Fruit fly (Drosophila melanogaster) whole organism, wandering third instar larva: ENCODE data around the gene dbo.
A peak's percentile ranks its signal among the peaks of the same experiment; 100 is the strongest.

Source experiments
- Abd-B ChIP-seq: fragments of >200 bp; optimal IDR thresholded peaks from 2 replicates; lab custom pipeline; 2017; ENCODE audit warnings: missing biosample characterization, missing genetic modification characterization
- CrebA ChIP-seq: fragments of 200-800 bp; sonication (Bioruptor generic); optimal IDR thresholded peaks from 2 replicates; lab custom pipeline; 2016; ENCODE audit warnings: missing biosample characterization, mild to moderate bottlenecking, missing genetic modification characterization, borderline replicate concordance
- Dfd ChIP-seq: fragments of >200 bp; optimal IDR thresholded peaks from 2 replicates; lab custom pipeline; 2017; ENCODE audit warnings: missing biosample characterization, missing genetic modification characterization
- Dif ChIP-seq: fragments of 200-275, 200-300 bp; sonication (Bioruptor generic); optimal IDR thresholded peaks from 2 replicates; lab custom pipeline; 2018; ENCODE audit warnings: missing biosample characterization, missing genetic modification characterization; ENCODE audit not compliant: partially characterized antibody
- GATAd ChIP-seq: sonication (Bioruptor generic); optimal IDR thresholded peaks from 2 replicates; lab custom pipeline; 2016; ENCODE audit warnings: missing biosample characterization, missing genetic modification characterization
- HLH106 ChIP-seq: fragments of 200-800 bp; optimal IDR thresholded peaks from 3 replicates; lab custom pipeline; 2019; ENCODE audit warnings: missing biosample characterization, mild to moderate bottlenecking, missing genetic modification characterization, moderate library complexity
- Hr78 ChIP-seq: fragments of >200 bp; optimal IDR thresholded peaks from 2 replicates; lab custom pipeline; 2017; ENCODE audit warnings: missing biosample characterization, missing genetic modification characterization
- Hr83 ChIP-seq: fragments of 200-300 bp; sonication (Bioruptor generic); optimal IDR thresholded peaks from 2 replicates; lab custom pipeline; 2016; ENCODE audit warnings: missing biosample characterization, mild to moderate bottlenecking, missing genetic modification characterization, moderate library complexity; ENCODE audit not compliant: poor library complexity, severe bottlenecking
- Jra ChIP-seq: sonication (Bioruptor generic); optimal IDR thresholded peaks from 2 replicates; lab custom pipeline; 2016; ENCODE audit warnings: missing biosample characterization, missing genetic modification characterization
- Mio ChIP-seq: sonication (Bioruptor generic); optimal IDR thresholded peaks from 2 replicates; lab custom pipeline; 2016; ENCODE audit warnings: missing biosample characterization, missing genetic modification characterization
- Myc ChIP-seq: fragments of >200 bp; optimal IDR thresholded peaks from 2 replicates; lab custom pipeline; 2017
- N ChIP-seq: fragments of >200 bp; optimal IDR thresholded peaks from 2 replicates; lab custom pipeline; 2018; ENCODE audit warnings: missing biosample characterization, missing external identifiers, missing genetic modification characterization
- OdsH ChIP-seq: fragments of 200-800 bp; sonication (Bioruptor generic); optimal IDR thresholded peaks from 2 replicates; lab custom pipeline; 2016; ENCODE audit warnings: missing biosample characterization, mild to moderate bottlenecking, missing genetic modification characterization
- Vsx2 ChIP-seq: fragments of 200-300, 225-300 bp; sonication (Bioruptor generic); optimal IDR thresholded peaks from 2 replicates; lab custom pipeline; 2018; ENCODE audit warnings: missing biosample characterization, missing genetic modification characterization; ENCODE audit not compliant: partially characterized antibody
- brk ChIP-seq: fragments of 200-800 bp; sonication (Bioruptor generic); optimal IDR thresholded peaks from 2 replicates; lab custom pipeline; 2016; ENCODE audit warnings: missing biosample characterization, mild to moderate bottlenecking, missing genetic modification characterization
- dmrt93B ChIP-seq: fragments of 200-800 bp; sonication (Bioruptor generic); optimal IDR thresholded peaks from 2 replicates; lab custom pipeline; 2018; ENCODE audit warnings: missing biosample characterization, mild to moderate bottlenecking, missing genetic modification characterization
- dsf ChIP-seq: sonication (Bioruptor generic); optimal IDR thresholded peaks from 2 replicates; lab custom pipeline; 2016; ENCODE audit warnings: missing biosample characterization, missing genetic modification characterization, borderline replicate concordance
- ey ChIP-seq: fragments of 200-800 bp; sonication (Bioruptor generic); optimal IDR thresholded peaks from 2 replicates; lab custom pipeline; 2016; ENCODE audit warnings: missing biosample characterization, missing genetic modification characterization
- fru ChIP-seq: fragments of 200-800 bp; sonication (Bioruptor generic); optimal IDR thresholded peaks from 3 replicates; lab custom pipeline; 2016; ENCODE audit warnings: missing biosample characterization, mild to moderate bottlenecking, missing genetic modification characterization
- h ChIP-seq: fragments of 200-800 bp; sonication (Bioruptor generic); optimal IDR thresholded peaks from 3 replicates; lab custom pipeline; 2016; ENCODE audit warnings: missing biosample characterization, mild to moderate bottlenecking, missing genetic modification characterization
- jim ChIP-seq: fragments of 175-275, 200-325 bp; sonication (Bioruptor generic); optimal IDR thresholded peaks from 2 replicates; lab custom pipeline; 2016; ENCODE audit warnings: missing biosample characterization, mild to moderate bottlenecking, missing genetic modification characterization
- lola ChIP-seq: fragments of >200 bp; optimal IDR thresholded peaks from 2 replicates; lab custom pipeline; 2017; ENCODE audit warnings: missing biosample characterization, missing genetic modification characterization
- pan ChIP-seq: fragments of >200 bp; optimal IDR thresholded peaks from 2 replicates; lab custom pipeline; 2017
- psq ChIP-seq: fragments of 200-800 bp; sonication (Bioruptor generic); optimal IDR thresholded peaks from 3 replicates; lab custom pipeline; 2017; ENCODE audit warnings: missing biosample characterization, mild to moderate bottlenecking, missing genetic modification characterization, moderate library complexity
- rgr ChIP-seq: fragments of 200-800 bp; sonication (Bioruptor generic); optimal IDR thresholded peaks from 3 replicates; lab custom pipeline; 2016; ENCODE audit warnings: missing biosample characterization, mild to moderate bottlenecking, missing genetic modification characterization
- sage ChIP-seq: fragments of 200-800 bp; sonication (Bioruptor generic); optimal IDR thresholded peaks from 2 replicates; lab custom pipeline; 2016; ENCODE audit warnings: missing biosample characterization, mild to moderate bottlenecking, missing genetic modification characterization
- sv ChIP-seq: fragments of 200-800 bp; sonication (Bioruptor generic); optimal IDR thresholded peaks from 3 replicates; lab custom pipeline; 2016; ENCODE audit warnings: missing biosample characterization, missing genetic modification characterization
- usp ChIP-seq: fragments of >200 bp; optimal IDR thresholded peaks from 2 replicates; lab custom pipeline; 2017; ENCODE audit warnings: missing biosample characterization, missing genetic modification characterization
- woc ChIP-seq: sonication (Bioruptor generic); optimal IDR thresholded peaks from 2 replicates; lab custom pipeline; 2016; ENCODE audit warnings: missing biosample characterization, mild to moderate bottlenecking, missing genetic modification characterization

dbo gene

dm6 chr3L:15794311-15794710 is 32.4 kb upstream of the dbo start:
- TF ChIP-seq N (no peak), Abd-B (GFP tag; lab: Kevin White, UChicago) (no peak), sv (GFP tag; lab: Kevin White, UChicago) (no peak), ey (GFP tag; lab: Kevin White, UChicago) (no peak), brk (GFP tag; lab: Kevin White, UChicago) (no peak), pan (lab: Kevin White, UChicago) (no peak), dsf (GFP tag; lab: Kevin White, UChicago) (no peak), sage (GFP tag; lab: Kevin White, UChicago) (no peak), Hr78 (GFP tag; lab: Kevin White, UChicago) (no peak), Dfd (GFP tag; lab: Kevin White, UChicago) (no peak), dmrt93B (GFP tag; lab: Kevin White, UChicago) (no peak)

- no peak for TF ChIP-seq psq (GFP tag; lab: Kevin White, UChicago)
- TF ChIP-seq dsf (GFP tag; lab: Kevin White, UChicago), result no peak
- TF ChIP-seq HLH106, result no peak
- no peak for TF ChIP-seq Jra (GFP tag; lab: Kevin White, UChicago)
- TF ChIP-seq fru (GFP tag; lab: Kevin White, UChicago), result no peak
- TF ChIP-seq Dfd (GFP tag; lab: Kevin White, UChicago), result no peak
- TF ChIP-seq dmrt93B (GFP tag; lab: Kevin White, UChicago), result no peak
- no peak for TF ChIP-seq lola (GFP tag; lab: Kevin White, UChicago)
- TF ChIP-seq h (GFP tag; lab: Kevin White, UChicago), result no peak
- no peak for TF ChIP-seq GATAd (GFP tag; lab: Kevin White, UChicago)
- no peak for TF ChIP-seq OdsH (GFP tag; lab: Kevin White, UChicago)
These were observed 24.6 kb upstream of the dbo start for dm6 chr3L:15802117-15802516.

- TF ChIP-seq jim (GFP tag; lab: Kevin White, UChicago) (no peak), Mio (no peak), sage (GFP tag; lab: Kevin White, UChicago) (no peak), Vsx2 (GFP tag; lab: Kevin White, UChicago) (no peak), lola (GFP tag; lab: Kevin White, UChicago) (no peak), Hr83 (GFP tag; lab: Kevin White, UChicago) (no peak), Abd-B (GFP tag; lab: Kevin White, UChicago) (no peak)
- TF ChIP-seq, all 38 proteins: peak for 0
These were observed 24.0 kb upstream of the dbo start for dm6 chr3L:15802655-15803054.

- TF ChIP-seq woc (GFP tag; lab: Kevin White, UChicago), result no peak
These were observed 18.7 kb upstream of the dbo start, which contains the start of gene CG6244 for dm6 chr3L:15808022-15808421. TSS of gene CG6244 (plus strand) at chr3L:15808322.

dm6 chr3L:15808667-15809066 is 18.0 kb upstream of the dbo start:
- TF ChIP-seq Myc (lab: Kevin White, UChicago) (peak; percentile 65), psq (GFP tag; lab: Kevin White, UChicago) (no peak)

dm6 chr3L:15809185-15809584 is 17.5 kb upstream of the dbo start, which contains the start of gene CG13445:
TSS of gene CG13445 (plus strand) at chr3L:15809485.
- no peak for TF ChIP-seq sv (GFP tag; lab: Kevin White, UChicago)
- TF ChIP-seq Dif (GFP tag; lab: Kevin White, UChicago), result no peak
- no peak for TF ChIP-seq pan (lab: Kevin White, UChicago)
- TF ChIP-seq psq (GFP tag; lab: Kevin White, UChicago), result no peak
- no peak for TF ChIP-seq ey (GFP tag; lab: Kevin White, UChicago)
- no peak for TF ChIP-seq woc (GFP tag; lab: Kevin White, UChicago)
- TF ChIP-seq fru (GFP tag; lab: Kevin White, UChicago), result no peak
- TF ChIP-seq OdsH (GFP tag; lab: Kevin White, UChicago), result no peak
- no peak for TF ChIP-seq rgr
- no peak for TF ChIP-seq N
- no peak for TF ChIP-seq sage (GFP tag; lab: Kevin White, UChicago)

dm6 chr3L:15809768-15810167 is 16.9 kb upstream of the dbo start:
- TF ChIP-seq woc (GFP tag; lab: Kevin White, UChicago) (no peak), ey (GFP tag; lab: Kevin White, UChicago) (no peak), GATAd (GFP tag; lab: Kevin White, UChicago) (no peak), Myc (lab: Kevin White, UChicago) (peak; percentile 82), Hr78 (GFP tag; lab: Kevin White, UChicago) (peak; percentile 16), CrebA (GFP tag; lab: Kevin White, UChicago) (no peak), N (peak; percentile 76), Hr83 (GFP tag; lab: Kevin White, UChicago) (no peak), usp (GFP tag; lab: Kevin White, UChicago) (no peak)
- TF ChIP-seq, all 38 proteins: peak for 3
